Fruit fly (Drosophila melanogaster) whole organism, embryonic: ENCODE measurements around the gene PhKgamma.
A peak's percentile ranks its signal among the peaks of the same experiment; 100 is the strongest.

Source experiments
- ATbp ChIP-seq: fragments of 200-800 bp; sonication (Bioruptor generic); optimal IDR thresholded peaks from 2 replicates; lab custom pipeline; 2017; ENCODE audit warnings: missing biosample characterization, mild to moderate bottlenecking, missing genetic modification characterization, missing genetic modification reagents
- Abd-B ChIP-seq: fragments of 200-800 bp; sonication (Bioruptor generic); optimal IDR thresholded peaks from 2 replicates; lab custom pipeline; 2018; ENCODE audit warnings: missing biosample characterization, mild to moderate bottlenecking, missing genetic modification characterization, moderate library complexity
- Blimp-1 ChIP-seq: fragments of 200-800 bp; sonication (Bioruptor generic); optimal IDR thresholded peaks from 3 replicates; lab custom pipeline; 2018; ENCODE audit warnings: missing biosample characterization, missing genetic modification characterization, mild to moderate bottlenecking, moderate library complexity, missing genetic modification reagents
- CG12299 ChIP-seq: fragments of 200-800 bp; sonication (Bioruptor generic); optimal IDR thresholded peaks from 2 replicates; lab custom pipeline; 2018; ENCODE audit warnings: missing biosample characterization, mild to moderate bottlenecking, missing genetic modification characterization
- CG15073 ChIP-seq: fragments of 200-800 bp; sonication (Bioruptor generic); optimal IDR thresholded peaks from 2 replicates; lab custom pipeline; 2016; ENCODE audit warnings: missing biosample characterization, missing genetic modification characterization
- CG15696 ChIP-seq: fragments of 200-800 bp; sonication (Bioruptor generic); optimal IDR thresholded peaks from 2 replicates; lab custom pipeline; 2019; ENCODE audit warnings: missing biosample characterization, mild to moderate bottlenecking, missing genetic modification characterization, moderate library complexity
- CG16813 ChIP-seq: fragments of 200-800 bp; sonication (Bioruptor generic); IDR thresholded peaks from 3 replicates; pipeline ENCODE4 v1.3.6; 2022; ENCODE audit warnings: missing biosample characterization, missing genetic modification characterization; ENCODE audit not compliant: partially characterized antibody
- CG17385 ChIP-seq: fragments of 200-800 bp; sonication (Bioruptor generic); optimal IDR thresholded peaks from 3 replicates; lab custom pipeline; 2018; ENCODE audit warnings: missing biosample characterization, mild to moderate bottlenecking, missing genetic modification characterization
- CG1832 ChIP-seq: fragments of 200-800 bp; sonication (Bioruptor generic); optimal IDR thresholded peaks from 2 replicates; lab custom pipeline; 2017; ENCODE audit warnings: missing biosample characterization, mild to moderate bottlenecking, missing genetic modification characterization, inconsistent platforms
- CG2875 ChIP-seq: fragments of 200-800 bp; sonication (Bioruptor generic); optimal IDR thresholded peaks from 2 replicates; lab custom pipeline; 2017; ENCODE audit warnings: missing biosample characterization, mild to moderate bottlenecking, missing genetic modification characterization, missing genetic modification reagents
- CG32532 ChIP-seq: fragments of 200-800 bp; sonication (Bioruptor generic); IDR thresholded peaks from 2 replicates; pipeline ENCODE4 v1.3.6; 2022; ENCODE audit warnings: missing biosample characterization, missing genetic modification characterization
- CG3281 ChIP-seq: fragments of 200-800 bp; sonication (Bioruptor generic); optimal IDR thresholded peaks from 3 replicates; lab custom pipeline; 2017; ENCODE audit warnings: missing biosample characterization, mild to moderate bottlenecking, missing genetic modification characterization
- CG33557 ChIP-seq: fragments of 200-800 bp; sonication (Bioruptor generic); optimal IDR thresholded peaks from 2 replicates; lab custom pipeline; 2019; ENCODE audit warnings: missing biosample characterization, mild to moderate bottlenecking, missing genetic modification characterization, moderate library complexity
- CG3838 ChIP-seq: fragments of 200-800 bp; sonication (Bioruptor generic); optimal IDR thresholded peaks from 3 replicates; lab custom pipeline; 2016; ENCODE audit warnings: missing biosample characterization, missing genetic modification characterization
- CG4820 ChIP-seq: fragments of 200-800 bp; sonication (Bioruptor generic); optimal IDR thresholded peaks from 3 replicates; lab custom pipeline; 2016; ENCODE audit warnings: missing biosample characterization, missing genetic modification characterization
- CG6272 ChIP-seq: fragments of 200-800 bp; sonication (Bioruptor generic); IDR thresholded peaks from 2 replicates; pipeline ENCODE4 v1.3.6; 2022; ENCODE audit warnings: missing biosample characterization, missing genetic modification characterization
- CG6765 ChIP-seq: fragments of 200-800 bp; sonication (Bioruptor generic); optimal IDR thresholded peaks from 3 replicates; lab custom pipeline; 2017; ENCODE audit warnings: missing biosample characterization, mild to moderate bottlenecking, missing genetic modification characterization
- CG8290 ChIP-seq, 3 experiments: fragments of 200-800 bp; sonication (Bioruptor generic); optimal IDR thresholded peaks; 2 replicates each; lab custom pipeline; 2016 to 2019; ENCODE audit warnings: missing biosample characterization in 3 of 3, missing genetic modification characterization in 3 of 3, mild to moderate bottlenecking in 2 of 3, moderate library complexity in 1 of 3
- CG9215 ChIP-seq: fragments of 200-800 bp; sonication (Bioruptor generic); IDR thresholded peaks from 2 replicates; pipeline ENCODE4 v1.3.6; 2022; ENCODE audit warnings: missing biosample characterization, missing genetic modification characterization
- D ChIP-seq, 2 experiments: fragments of 200-800 bp in 1 of 2; fragments of >200 bp in 1 of 2; sonication (Bioruptor generic) in 1 of 2; optimal IDR thresholded peaks; 2 replicates in 1 of 2; 3 replicates in 1 of 2; lab custom pipeline; 2017; ENCODE audit warnings: mild to moderate bottlenecking in 1 of 2, missing biosample characterization in 1 of 2, missing genetic modification characterization in 1 of 2, missing genetic modification reagents in 1 of 2
- D19A ChIP-seq: fragments of 200-800 bp; optimal IDR thresholded peaks from 3 replicates; lab custom pipeline; 2019; ENCODE audit warnings: missing biosample characterization, mild to moderate bottlenecking, missing genetic modification characterization, moderate library complexity
- Doc2 ChIP-seq: fragments of 200-800 bp; sonication (Bioruptor generic); IDR thresholded peaks from 2 replicates; pipeline ENCODE4 v1.3.6; 2022; ENCODE audit warnings: missing biosample characterization, missing genetic modification characterization
- Elba2 ChIP-seq: fragments of 200-800 bp; sonication (Bioruptor generic); optimal IDR thresholded peaks from 3 replicates; lab custom pipeline; 2016; ENCODE audit warnings: missing biosample characterization, missing genetic modification characterization
- Gsc ChIP-seq: fragments of 200-800 bp; sonication (Bioruptor generic); IDR thresholded peaks from 2 replicates; pipeline ENCODE4 v1.3.6; 2022; ENCODE audit warnings: missing biosample characterization, missing genetic modification characterization
- Hr51 ChIP-seq, 2 experiments: fragments of 200-800 bp; sonication (Bioruptor generic); optimal IDR thresholded peaks; 2 replicates in 1 of 2; 3 replicates in 1 of 2; lab custom pipeline; 2016 to 2018; ENCODE audit warnings: missing biosample characterization in 2 of 2, missing genetic modification characterization in 2 of 2, mild to moderate bottlenecking in 1 of 2, moderate library complexity in 1 of 2
- Kr ChIP-seq: fragments of 200-800 bp; sonication (Bioruptor generic); optimal IDR thresholded peaks from 2 replicates; lab custom pipeline; 2017; ENCODE audit warnings: missing biosample characterization, mild to moderate bottlenecking, missing genetic modification characterization
- Max ChIP-seq: fragments of 200-800 bp; sonication (Bioruptor generic); optimal IDR thresholded peaks from 2 replicates; lab custom pipeline; 2016; ENCODE audit warnings: missing biosample characterization, mild to moderate bottlenecking, missing genetic modification characterization
- NC2α ChIP-seq: fragments of 200-800 bp; sonication (Bioruptor generic); optimal IDR thresholded peaks from 2 replicates; lab custom pipeline; 2016; ENCODE audit warnings: missing biosample characterization, missing genetic modification characterization
- Neu2 ChIP-seq: fragments of 200-800 bp; sonication (Bioruptor generic); optimal IDR thresholded peaks from 3 replicates; lab custom pipeline; 2016; ENCODE audit warnings: missing biosample characterization, missing genetic modification characterization, borderline replicate concordance
- Oaz ChIP-seq: fragments of 200-800 bp; sonication (Bioruptor generic); IDR thresholded peaks from 2 replicates; pipeline ENCODE4 v1.3.6; 2022; ENCODE audit warnings: missing biosample characterization, missing genetic modification characterization
- Ravus ChIP-seq: fragments of 200-800 bp; sonication (Bioruptor generic); IDR thresholded peaks from 2 replicates; pipeline ENCODE4 v1.3.6; 2022; ENCODE audit warnings: missing biosample characterization, missing genetic modification characterization
- Sox100B ChIP-seq: fragments of 200-800 bp; sonication (Bioruptor generic); optimal IDR thresholded peaks from 3 replicates; lab custom pipeline; 2018; ENCODE audit warnings: missing biosample characterization, mild to moderate bottlenecking, missing genetic modification characterization
- ac ChIP-seq: fragments of 200-800 bp; sonication (Bioruptor generic); optimal IDR thresholded peaks from 3 replicates; lab custom pipeline; 2017; ENCODE audit warnings: missing biosample characterization, mild to moderate bottlenecking, missing genetic modification characterization
- bsh ChIP-seq, 2 experiments: fragments of 200-800 bp; sonication (Bioruptor generic); optimal IDR thresholded peaks; 2 replicates each; lab custom pipeline; 2017 to 2018; ENCODE audit warnings: mild to moderate bottlenecking in 2 of 2, missing biosample characterization in 2 of 2, missing genetic modification characterization in 2 of 2, moderate library complexity in 1 of 2
- crol ChIP-seq: fragments of 200-800 bp; sonication (Bioruptor generic); IDR thresholded peaks from 2 replicates; pipeline ENCODE4 v1.3.6; 2022; ENCODE audit warnings: missing biosample characterization, missing genetic modification characterization
- dysf ChIP-seq: fragments of 200-800 bp; sonication (Bioruptor generic); IDR thresholded peaks from 3 replicates; pipeline ENCODE4 v1.3.6; 2022; ENCODE audit warnings: missing biosample characterization, missing genetic modification characterization
- her ChIP-seq: fragments of 200-800 bp; sonication (Bioruptor generic); optimal IDR thresholded peaks from 2 replicates; lab custom pipeline; 2016; ENCODE audit warnings: missing biosample characterization, missing genetic modification characterization
- lab ChIP-seq: fragments of 200-800 bp; sonication (Bioruptor generic); optimal IDR thresholded peaks from 3 replicates; lab custom pipeline; 2017; ENCODE audit warnings: missing biosample characterization, missing genetic modification characterization, mild to moderate bottlenecking, moderate library complexity, missing genetic modification reagents
- lmd ChIP-seq: fragments of 200-800 bp; sonication (Bioruptor generic); IDR thresholded peaks from 2 replicates; pipeline ENCODE4 v1.3.6; 2022; ENCODE audit warnings: missing biosample characterization, missing genetic modification characterization
- lola ChIP-seq, 3 experiments: fragments of >200 bp in 2 of 3; fragments of 200-800 bp in 1 of 3; sonication (Bioruptor generic) in 1 of 3; optimal IDR thresholded peaks; 2 replicates each; lab custom pipeline; 2017 to 2019; ENCODE audit warnings: missing biosample characterization in 3 of 3, missing genetic modification characterization in 3 of 3, mild to moderate bottlenecking in 1 of 3, moderate library complexity in 1 of 3
- luna ChIP-seq: fragments of 200-800 bp; sonication (Bioruptor generic); optimal IDR thresholded peaks from 2 replicates; lab custom pipeline; 2016; ENCODE audit warnings: missing biosample characterization, missing genetic modification characterization
- sim ChIP-seq: fragments of 200-800 bp; sonication (Bioruptor generic); IDR thresholded peaks from 2 replicates; pipeline ENCODE4 v1.3.6; 2022; ENCODE audit warnings: missing biosample characterization, missing genetic modification characterization
- slp2 ChIP-seq: fragments of 200-800 bp; sonication (Bioruptor generic); optimal IDR thresholded peaks from 2 replicates; lab custom pipeline; 2016; ENCODE audit warnings: missing biosample characterization, missing genetic modification characterization
- so ChIP-seq: fragments of 200-800 bp; sonication (Bioruptor generic); IDR thresholded peaks from 3 replicates; pipeline ENCODE4 v1.3.6; 2022; ENCODE audit warnings: missing biosample characterization, missing genetic modification characterization
- sqz ChIP-seq: fragments of 200-800 bp; sonication (Bioruptor generic); optimal IDR thresholded peaks from 3 replicates; lab custom pipeline; 2018; ENCODE audit warnings: missing biosample characterization, mild to moderate bottlenecking, missing genetic modification characterization
- tll ChIP-seq, 2 experiments: fragments of 200-800 bp in 1 of 2; fragments of >200 bp in 1 of 2; sonication (Bioruptor generic) in 1 of 2; optimal IDR thresholded peaks; 2 replicates each; lab custom pipeline; 2017 to 2019; ENCODE audit warnings: missing biosample characterization in 2 of 2, missing genetic modification characterization in 2 of 2, mild to moderate bottlenecking in 1 of 2, moderate library complexity in 1 of 2
- twi ChIP-seq: fragments of 200-800 bp; optimal IDR thresholded peaks from 2 replicates; lab custom pipeline; 2019; ENCODE audit warnings: missing biosample characterization, mild to moderate bottlenecking, missing genetic modification characterization, moderate library complexity

The PhKgamma gene

DNA sequence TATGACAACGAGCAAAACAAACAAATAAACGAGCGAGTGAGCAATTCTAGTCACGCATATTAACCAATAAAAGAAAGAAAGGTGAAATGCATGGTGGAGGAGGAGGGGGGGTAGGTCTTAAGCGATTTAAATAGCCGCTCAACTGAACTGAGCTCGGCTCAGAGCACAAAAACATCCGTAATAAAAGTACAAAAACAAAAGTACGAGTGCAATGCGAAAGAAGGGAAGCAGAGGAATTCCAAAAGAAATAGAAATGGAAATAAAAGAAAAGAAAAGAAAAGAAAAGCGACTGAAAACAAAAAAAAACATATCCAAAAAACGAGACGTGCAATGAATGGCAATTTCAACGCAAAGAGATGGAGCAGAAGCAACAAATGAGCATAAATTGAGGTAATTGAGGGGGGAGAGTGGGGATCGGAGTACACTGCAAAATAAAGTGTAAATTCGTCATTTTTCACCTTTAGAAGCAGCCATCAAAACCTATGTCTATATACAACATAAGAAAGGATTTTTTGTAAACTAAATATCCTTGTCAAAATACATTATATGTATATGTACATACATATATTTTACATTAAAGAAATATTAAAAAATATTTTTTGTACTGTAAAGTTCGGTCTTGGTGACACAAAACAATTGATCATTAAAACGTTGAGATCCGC lies 36.6 kb upstream of the PhKgamma start (continued):
- TF ChIP-seq D (optimal IDR thresholded peaks at IDR 0.05; lab: Kevin White, UChicago), result no peak
- peak; percentile 13 for TF ChIP-seq D (GFP tag; optimal IDR thresholded peaks at IDR 0.05; lab: Kevin White, UChicago)
- no peak for TF ChIP-seq twi (tag; lab: Kevin White, UChicago)
- TF ChIP-seq CG16813 (GFP tag; lab: Robert Waterston, UW), result no peak
- peak; percentile 25 for TF ChIP-seq D19A
- peak; percentile 24 for TF ChIP-seq ATbp
- peak in 1 of 2 experiments; percentile 40 for TF ChIP-seq Hr51 (GFP tag; optimal IDR thresholded peaks at IDR 0.05; lab: Kevin White, UChicago)
- no peak for TF ChIP-seq CG8290 (GFP tag; optimal IDR thresholded peaks at IDR 0.05; lab: Kevin White, UChicago)
- no peak for TF ChIP-seq CG8290 (tag; optimal IDR thresholded peaks at IDR 0.05; lab: Kevin White, UChicago)
- TF ChIP-seq slp2 (GFP tag; lab: Kevin White, UChicago), result no peak
- 0 out of 2 replicates have a peak, but pooled peaks have one; percentile 16 for TF ChIP-seq lmd (GFP tag; lab: Robert Waterston, UW)
- TF ChIP-seq CG1832, result no peak
- no peak for TF ChIP-seq CG12299
- no peak for TF ChIP-seq CG15073 (GFP tag; lab: Kevin White, UChicago)
- TF ChIP-seq CG32532 (GFP tag; lab: Robert Waterston, UW), result no peak
- peak; percentile 6 for TF ChIP-seq CG17385 (GFP tag; lab: Kevin White, UChicago)
- peak; percentile 38; the same call in 1 of the 3 replicates for TF ChIP-seq dysf (GFP tag; lab: Robert Waterston, UW)

dm6 chrX:11659080-11659479 lies 35.9 kb upstream of the PhKgamma start:
- TF ChIP-seq bsh (GFP tag; optimal IDR thresholded peaks at IDR 0.05; lab: Kevin White, UChicago), result peak; percentile 57 to 76
- TF ChIP-seq Elba2 (GFP tag; lab: Kevin White, UChicago), result no peak
- no peak for TF ChIP-seq Kr (GFP tag; lab: Kevin White, UChicago)
- no peak for TF ChIP-seq Ravus
- 0 out of 2 replicates have a peak, but pooled peaks have one; percentile 16 for TF ChIP-seq Oaz
- TF ChIP-seq lola (GFP tag; optimal IDR thresholded peaks at IDR 0.05; lab: Kevin White, UChicago), result peak in 1 of 3 experiments; percentile 52
- no peak for TF ChIP-seq luna (GFP tag; lab: Kevin White, UChicago)
- TF ChIP-seq NC2α (GFP tag; lab: Kevin White, UChicago), result no peak
- no peak for TF ChIP-seq CG16813 (GFP tag; lab: Robert Waterston, UW)
- TF ChIP-seq CG6272 (GFP tag; lab: Robert Waterston, UW), result peak; percentile 36; the same call in 1 of the 2 replicates
- no peak for TF ChIP-seq Neu2
- no peak for TF ChIP-seq CG3838
- no peak for TF ChIP-seq Max
- TF ChIP-seq Abd-B, result peak; percentile 24
- TF ChIP-seq CG4820 (GFP tag; lab: Kevin White, UChicago), result peak; percentile 37
- no peak for TF ChIP-seq her
- no peak for TF ChIP-seq crol (GFP tag; lab: Robert Waterston, UW)
- TF ChIP-seq CG9215 (GFP tag; lab: Robert Waterston, UW), result 0 out of 2 replicates have a peak, but pooled peaks have one; percentile 24
- no peak for TF ChIP-seq lab (GFP tag; lab: Kevin White, UChicago)
- no peak for TF ChIP-seq tll (GFP tag; optimal IDR thresholded peaks at IDR 0.05; lab: Kevin White, UChicago)
- no peak for TF ChIP-seq ac (GFP tag; lab: Kevin White, UChicago)
- TF ChIP-seq Blimp-1, result peak; percentile 62
- peak; percentile 46 for TF ChIP-seq sqz (GFP tag; lab: Kevin White, UChicago)
- TF ChIP-seq CG2875 (GFP tag; lab: Kevin White, UChicago), result no peak
- no peak for TF ChIP-seq Doc2 (GFP tag; lab: Robert Waterston, UW)
- peak; percentile 72 for TF ChIP-seq Sox100B
- TF ChIP-seq CG3281 (GFP tag; lab: Kevin White, UChicago), result no peak
- TF ChIP-seq CG15696, result no peak
- no peak for TF ChIP-seq sim (GFP tag; lab: Robert Waterston, UW)
- TF ChIP-seq so (GFP tag; lab: Robert Waterston, UW), result no peak; the same call in 2 of the 3 replicates
- TF ChIP-seq Gsc (GFP tag; lab: Robert Waterston, UW), result no peak
- no peak for TF ChIP-seq CG6765 (GFP tag; lab: Kevin White, UChicago)
- no peak for TF ChIP-seq CG33557 (GFP tag; lab: Kevin White, UChicago)
